Worm (Caenorhabditis elegans) whole organism, mixed stage, embryonic: ENCODE data around the gene cup-4.

Experiments
- M03D4.4 ChIP-seq: sonication (generic microtip); optimal IDR thresholded peaks from 2 replicates; lab custom pipeline; 2017; ENCODE audit warnings: mild to moderate bottlenecking, missing genetic modification characterization, missing compliant biosample characterization
- bed-3 ChIP-seq: fragments of 200-800 bp; sonication (Bioruptor generic); optimal IDR thresholded peaks from 3 replicates; lab custom pipeline; 2018; ENCODE audit warnings: mild to moderate bottlenecking, missing genetic modification characterization, moderate library complexity, missing compliant biosample characterization
- blmp-1 ChIP-seq: fragments of 150-350 bp; optimal IDR thresholded peaks from 2 replicates; lab custom pipeline; 2014; ENCODE audit warnings: missing biosample characterization, missing genetic modification characterization
- ceh-39 ChIP-seq: fragments of 150-350 bp; optimal IDR thresholded peaks from 2 replicates; lab custom pipeline; 2014; ENCODE audit warnings: missing biosample characterization, missing genetic modification characterization
- ceh-43 ChIP-seq: fragments of 200-800 bp; sonication (Bioruptor generic); optimal IDR thresholded peaks from 2 replicates; lab custom pipeline; 2018; ENCODE audit warnings: mild to moderate bottlenecking, missing genetic modification characterization, moderate library complexity, missing compliant biosample characterization
- ceh-83 ChIP-seq: fragments of 200-800 bp; sonication (Bioruptor generic); optimal IDR thresholded peaks from 2 replicates; lab custom pipeline; 2018; ENCODE audit warnings: mild to moderate bottlenecking, missing genetic modification characterization, missing compliant biosample characterization
- ces-1 ChIP-seq: fragments of 150-350 bp; optimal IDR thresholded peaks from 2 replicates; lab custom pipeline; 2014; ENCODE audit warnings: missing biosample characterization, missing genetic modification reagents, missing genetic modification characterization
- cnd-1 ChIP-seq: fragments of 200-800 bp; sonication (Bioruptor generic); optimal IDR thresholded peaks from 2 replicates; lab custom pipeline; 2018; ENCODE audit warnings: mild to moderate bottlenecking, missing genetic modification characterization, missing compliant biosample characterization
- drap-1 ChIP-seq: fragments of 200-800 bp; sonication (Bioruptor generic); optimal IDR thresholded peaks from 3 replicates; lab custom pipeline; 2018; ENCODE audit warnings: mild to moderate bottlenecking, missing genetic modification characterization, missing compliant biosample characterization
- elt-1 ChIP-seq: sonication (generic microtip); optimal IDR thresholded peaks from 2 replicates; lab custom pipeline; 2017; ENCODE audit warnings: missing genetic modification characterization, mild to moderate bottlenecking, missing compliant biosample characterization, antibody characterized with exemption, moderate library complexity, borderline replicate concordance; ENCODE audit not compliant: insufficient read depth
- elt-3 ChIP-seq: fragments of 150-350 bp; optimal IDR thresholded peaks from 2 replicates; lab custom pipeline; 2014; ENCODE audit warnings: missing biosample characterization, missing genetic modification characterization
- flh-1 ChIP-seq: fragments of 200-800 bp; sonication (Bioruptor generic); optimal IDR thresholded peaks from 2 replicates; lab custom pipeline; 2018; ENCODE audit warnings: mild to moderate bottlenecking, missing genetic modification characterization, moderate library complexity, missing compliant biosample characterization
- ham-2 ChIP-seq: fragments of 200-800 bp; sonication (Bioruptor generic); optimal IDR thresholded peaks from 2 replicates; lab custom pipeline; 2018; ENCODE audit warnings: mild to moderate bottlenecking, missing genetic modification characterization, missing compliant biosample characterization
- hlh-1 ChIP-seq: fragments of 150-350 bp; optimal IDR thresholded peaks from 2 replicates; lab custom pipeline; 2014; ENCODE audit warnings: missing biosample characterization, missing genetic modification reagents, missing genetic modification characterization
- lin-13 ChIP-seq: fragments of 150-350 bp; optimal IDR thresholded peaks from 2 replicates; lab custom pipeline; 2014; ENCODE audit warnings: missing biosample characterization, missing genetic modification characterization
- lin-32 ChIP-seq: fragments of 200-800 bp; sonication (Bioruptor generic); optimal IDR thresholded peaks from 2 replicates; lab custom pipeline; 2018; ENCODE audit warnings: mild to moderate bottlenecking, missing genetic modification characterization, missing compliant biosample characterization
- lsy-2 ChIP-seq: fragments of 150-350 bp; optimal IDR thresholded peaks from 2 replicates; lab custom pipeline; 2014; ENCODE audit warnings: missing biosample characterization, missing genetic modification characterization
- mab-5 ChIP-seq: fragments of 150-350 bp; optimal IDR thresholded peaks from 2 replicates; lab custom pipeline; 2014; ENCODE audit warnings: missing biosample characterization, missing genetic modification characterization
- mep-1 ChIP-seq: fragments of 150-350 bp; optimal IDR thresholded peaks from 2 replicates; lab custom pipeline; 2017; ENCODE audit warnings: missing biosample characterization, missing genetic modification reagents, missing genetic modification characterization, inconsistent platforms
- mls-2 ChIP-seq: sonication (generic microtip); optimal IDR thresholded peaks from 2 replicates; lab custom pipeline; 2016; ENCODE audit warnings: mild to moderate bottlenecking, missing genetic modification characterization, moderate library complexity, missing compliant biosample characterization
- nhr-12 ChIP-seq: fragments of 150-350 bp; optimal IDR thresholded peaks from 2 replicates; lab custom pipeline; 2014; ENCODE audit warnings: missing biosample characterization, missing genetic modification characterization
- nhr-2 ChIP-seq: fragments of 150-350 bp; optimal IDR thresholded peaks from 2 replicates; lab custom pipeline; 2014; ENCODE audit warnings: missing biosample characterization, missing genetic modification characterization
- nhr-237 ChIP-seq: fragments of 150-350 bp; optimal IDR thresholded peaks from 2 replicates; lab custom pipeline; 2014; ENCODE audit warnings: missing biosample characterization, missing genetic modification characterization
- nhr-28 ChIP-seq: fragments of 150-350 bp; optimal IDR thresholded peaks from 2 replicates; lab custom pipeline; 2014; ENCODE audit warnings: missing biosample characterization, missing genetic modification characterization
- nhr-76 ChIP-seq: sonication (generic microtip); optimal IDR thresholded peaks from 2 replicates; lab custom pipeline; 2017; ENCODE audit warnings: missing biosample characterization, missing genetic modification characterization
- pha-4 ChIP-seq: fragments of 150-350 bp; optimal IDR thresholded peaks from 2 replicates; lab custom pipeline; 2018; ENCODE audit warnings: missing biosample characterization, missing genetic modification reagents, missing genetic modification characterization
- sem-2 ChIP-seq: fragments of 200-800 bp; sonication (Bioruptor generic); optimal IDR thresholded peaks from 2 replicates; lab custom pipeline; 2018; ENCODE audit warnings: mild to moderate bottlenecking, missing genetic modification characterization, missing compliant biosample characterization
- snpc-4 ChIP-seq: fragments of 150-350 bp; optimal IDR thresholded peaks from 2 replicates; lab custom pipeline; 2014; ENCODE audit warnings: missing biosample characterization, missing genetic modification characterization
- sptf-1 ChIP-seq: sonication (generic microtip); optimal IDR thresholded peaks from 2 replicates; lab custom pipeline; 2017; ENCODE audit warnings: mild to moderate bottlenecking, missing genetic modification characterization, moderate library complexity, missing compliant biosample characterization
- tbx-8 ChIP-seq: fragments of 200-800 bp; sonication (Bioruptor generic); optimal IDR thresholded peaks from 2 replicates; lab custom pipeline; 2018; ENCODE audit warnings: mild to moderate bottlenecking, missing genetic modification characterization, moderate library complexity, missing compliant biosample characterization
- unc-120 ChIP-seq: sonication (generic microtip); optimal IDR thresholded peaks from 2 replicates; lab custom pipeline; 2017; ENCODE audit warnings: missing genetic modification characterization, missing compliant biosample characterization; ENCODE audit not compliant: poor library complexity, severe bottlenecking
- unc-39 ChIP-seq: fragments of 150-350 bp; optimal IDR thresholded peaks from 2 replicates; lab custom pipeline; 2014; ENCODE audit warnings: missing biosample characterization, missing genetic modification characterization
- unc-62 ChIP-seq: fragments of 150-350 bp; optimal IDR thresholded peaks from 2 replicates; lab custom pipeline; 2014; ENCODE audit warnings: missing biosample characterization, missing genetic modification reagents, missing genetic modification characterization
- zip-8 ChIP-seq: fragments of 150-350 bp; optimal IDR thresholded peaks from 2 replicates; lab custom pipeline; 2014; ENCODE audit warnings: missing biosample characterization, missing genetic modification characterization
- ztf-11 ChIP-seq: fragments of 150-350 bp; optimal IDR thresholded peaks from 2 replicates; lab custom pipeline; 2014; ENCODE audit warnings: missing biosample characterization, missing genetic modification characterization

The cup-4 gene

DNA sequence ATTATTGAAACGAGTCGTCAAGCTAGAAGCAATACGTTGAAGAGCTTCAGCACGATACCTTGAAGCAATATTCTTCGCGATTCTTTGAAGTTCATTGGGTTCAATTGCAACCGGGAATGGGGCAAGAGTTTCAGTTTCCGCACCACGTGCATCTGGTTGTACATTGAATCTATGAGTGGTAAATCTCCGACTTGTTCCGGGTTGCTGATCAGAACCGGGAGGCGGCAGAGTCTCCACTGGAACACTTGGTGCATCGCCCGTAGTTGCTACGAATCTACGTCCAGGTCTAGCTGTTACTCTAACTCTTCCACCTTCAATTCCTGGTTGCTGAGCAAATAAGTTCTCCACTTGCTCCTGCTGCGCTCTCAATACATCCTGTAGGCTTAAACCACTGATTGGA is 22.7 kb downstream of the cup-4 start:
- TF ChIP-seq zip-8 (tag; lab: Kevin White, UChicago) (no peak), M03D4.4 (tag; lab: Kevin White, UChicago) (no peak), nhr-28 (tag; lab: Kevin White, UChicago) (no peak), ztf-11 (tag; lab: Kevin White, UChicago) (no peak), mep-1 (tag; lab: Kevin White, UChicago) (no peak), nhr-12 (tag; lab: Kevin White, UChicago) (no peak), nhr-76 (tag; lab: Kevin White, UChicago) (no peak), ham-2 (no peak), lin-13 (tag; lab: Kevin White, UChicago) (no peak), unc-39 (no peak), elt-3 (tag; lab: Kevin White, UChicago) (no peak), bed-3 (GFP tag; lab: Kevin White, UChicago) (no peak), ces-1 (GFP tag; lab: Kevin White, UChicago) (no peak), nhr-2 (no peak), lsy-2 (tag; lab: Kevin White, UChicago) (no peak), unc-62 (GFP tag; lab: Kevin White, UChicago) (no peak), sptf-1 (tag; lab: Kevin White, UChicago) (no peak), mls-2 (no peak), blmp-1 (no peak)

DNA sequence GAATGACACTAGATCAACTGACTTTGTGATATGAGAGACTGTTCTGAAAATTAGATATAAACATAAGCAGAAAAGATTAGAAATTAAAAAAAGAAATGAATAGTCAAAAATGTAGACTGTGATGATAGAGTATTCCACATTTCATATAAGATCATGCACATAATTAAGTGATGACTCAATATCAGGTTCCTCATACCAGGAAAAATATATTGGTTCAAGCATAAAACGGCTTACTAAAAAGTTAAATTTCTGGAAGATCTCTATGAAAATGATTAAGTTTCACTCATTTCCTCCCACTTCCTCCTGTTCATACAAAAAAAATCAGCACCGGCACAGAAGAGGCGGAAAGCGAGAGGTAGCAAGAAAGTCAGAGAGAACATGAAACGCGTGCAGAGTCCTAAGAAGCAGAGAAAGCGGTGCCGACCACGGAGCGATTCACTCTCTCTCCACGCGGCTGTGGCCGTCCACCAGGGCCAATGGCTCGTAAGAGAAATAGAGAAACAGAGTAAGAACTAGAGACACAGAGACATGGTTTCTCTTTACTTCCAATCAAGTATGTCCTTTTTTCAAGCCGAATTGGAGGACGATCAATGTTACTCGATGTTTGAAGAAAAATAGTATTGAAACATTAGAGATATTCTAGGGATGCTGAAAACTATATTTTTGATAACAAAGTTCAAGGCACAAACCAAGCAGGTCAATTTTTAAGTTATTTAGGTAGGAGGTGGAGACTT is 25.5 kb downstream of the cup-4 start, which contains the start of the genes ZK688.5 and fahd-1:
Gene ZK688.5 (minus strand): TSS at position 51 of the 734 bp plus-strand sequence.
Gene fahd-1 (plus strand): TSS at position 684 of the 734 bp plus-strand sequence.
- no peak for TF ChIP-seq zip-8 (tag; lab: Kevin White, UChicago)
- no peak for TF ChIP-seq ceh-43 (GFP tag; lab: Kevin White, UChicago)
- no peak for TF ChIP-seq unc-39
- no peak for TF ChIP-seq ceh-83 (GFP tag; lab: Kevin White, UChicago)
- peak; percentile 68 for TF ChIP-seq unc-120
- no peak for TF ChIP-seq lin-32 (GFP tag; lab: Kevin White, UChicago)
- peak; percentile 71 for TF ChIP-seq pha-4 (tag; lab: Kevin White, UChicago)
- TF ChIP-seq mep-1 (tag; lab: Kevin White, UChicago): peak; percentile 40
- no peak for TF ChIP-seq elt-3 (tag; lab: Kevin White, UChicago)
- no peak for TF ChIP-seq unc-62 (GFP tag; lab: Kevin White, UChicago)
- no peak for TF ChIP-seq sptf-1 (tag; lab: Kevin White, UChicago)
- TF ChIP-seq elt-1 (tag; lab: Kevin White, UChicago): no peak
- peak; percentile 59 for TF ChIP-seq ces-1 (GFP tag; lab: Kevin White, UChicago)
- no peak for TF ChIP-seq nhr-12 (tag; lab: Kevin White, UChicago)
- TF ChIP-seq lin-13 (tag; lab: Kevin White, UChicago): peak; percentile 19
- no peak for TF ChIP-seq snpc-4 (tag; lab: Kevin White, UChicago)
- TF ChIP-seq bed-3 (GFP tag; lab: Kevin White, UChicago): no peak
- TF ChIP-seq ham-2: peak; percentile 74
- no peak for TF ChIP-seq sem-2 (GFP tag; lab: Kevin White, UChicago)
- TF ChIP-seq M03D4.4 (tag; lab: Kevin White, UChicago): no peak
- TF ChIP-seq mab-5 (tag; lab: Kevin White, UChicago): no peak
- peak; percentile 77 for TF ChIP-seq nhr-2
- TF ChIP-seq drap-1: no peak
- TF ChIP-seq nhr-76 (tag; lab: Kevin White, UChicago): no peak
- peak; percentile 93 for TF ChIP-seq hlh-1
- peak; percentile 56 for TF ChIP-seq lsy-2 (tag; lab: Kevin White, UChicago)
- TF ChIP-seq cnd-1 (tag; lab: Kevin White, UChicago): peak; percentile 10
- no peak for TF ChIP-seq tbx-8 (GFP tag; lab: Kevin White, UChicago)
- no peak for TF ChIP-seq nhr-28 (tag; lab: Kevin White, UChicago)
- TF ChIP-seq flh-1 (GFP tag; lab: Kevin White, UChicago): no peak
- no peak for TF ChIP-seq blmp-1
- peak; percentile 68 for TF ChIP-seq mls-2
- peak; percentile 8 for TF ChIP-seq ceh-39 (tag; lab: Kevin White, UChicago)
- TF ChIP-seq nhr-237 (tag; lab: Kevin White, UChicago): peak; percentile 46
- TF ChIP-seq ztf-11 (tag; lab: Kevin White, UChicago): no peak
- TF ChIP-seq, all 35 proteins: peak for 13
